Fruit fly (Drosophila melanogaster) whole organism, embryonic: Measurements from ENCODE around the gene mag.

Experiments
- Asciz ChIP-seq: fragments of 200-800 bp; sonication (Bioruptor generic); optimal IDR thresholded peaks from 2 replicates; lab custom pipeline; 2017; ENCODE audit warnings: missing biosample characterization, mild to moderate bottlenecking, missing genetic modification characterization, missing genetic modification reagents
- Atf-2 ChIP-seq: fragments of 200-800 bp; sonication (Bioruptor generic); optimal IDR thresholded peaks from 2 replicates; lab custom pipeline; 2016; ENCODE audit warnings: missing biosample characterization, missing genetic modification characterization
- CG10959 ChIP-seq: fragments of 200-800 bp; sonication (Bioruptor generic); IDR thresholded peaks from 2 replicates; pipeline ENCODE4 v1.3.6; 2022; ENCODE audit warnings: missing biosample characterization, missing genetic modification characterization
- CG12104 ChIP-seq: fragments of 200-800 bp; sonication (Bioruptor generic); optimal IDR thresholded peaks from 3 replicates; lab custom pipeline; 2016; ENCODE audit warnings: missing biosample characterization, missing genetic modification characterization
- CG14710 ChIP-seq: fragments of 200-800 bp; sonication (Bioruptor generic); optimal IDR thresholded peaks from 3 replicates; lab custom pipeline; 2019; ENCODE audit warnings: missing biosample characterization, mild to moderate bottlenecking, missing genetic modification characterization, moderate library complexity
- CG15011 ChIP-seq: fragments of 200-800 bp; sonication (Bioruptor generic); optimal IDR thresholded peaks from 3 replicates; lab custom pipeline; 2018; ENCODE audit warnings: missing biosample characterization, mild to moderate bottlenecking, missing genetic modification characterization
- CG17359 ChIP-seq: fragments of 200-800 bp; sonication (Bioruptor generic); optimal IDR thresholded peaks from 3 replicates; lab custom pipeline; 2018; ENCODE audit warnings: missing biosample characterization, mild to moderate bottlenecking, missing genetic modification characterization, moderate library complexity
- CG17361 ChIP-seq: fragments of 200-800 bp; sonication (Bioruptor generic); IDR thresholded peaks from 3 replicates; pipeline ENCODE4 v1.3.6; 2022; ENCODE audit warnings: missing biosample characterization, missing genetic modification characterization
- CG17612 ChIP-seq: fragments of 200-800 bp; sonication (Bioruptor generic); IDR thresholded peaks from 2 replicates; pipeline ENCODE4 v1.3.6; 2022; ENCODE audit warnings: missing biosample characterization, missing genetic modification characterization
- CG17829 ChIP-seq: fragments of 200-800 bp; optimal IDR thresholded peaks from 2 replicates; lab custom pipeline; 2019; ENCODE audit warnings: missing biosample characterization, mild to moderate bottlenecking, missing genetic modification characterization, moderate library complexity
- CG18476 ChIP-seq: fragments of 200-800 bp; sonication (Bioruptor generic); optimal IDR thresholded peaks from 2 replicates; lab custom pipeline; 2016; ENCODE audit warnings: missing biosample characterization, mild to moderate bottlenecking, missing genetic modification characterization
- CG2199 ChIP-seq: fragments of 200-800 bp; sonication (Bioruptor generic); IDR thresholded peaks from 3 replicates; pipeline ENCODE4 v1.3.6; 2022; ENCODE audit warnings: missing biosample characterization, missing genetic modification characterization
- CG2202 ChIP-seq: fragments of 200-800 bp; sonication (Bioruptor generic); optimal IDR thresholded peaks from 2 replicates; lab custom pipeline; 2018; ENCODE audit warnings: missing biosample characterization, mild to moderate bottlenecking, missing genetic modification characterization
- CG2889 ChIP-seq: fragments of 200-800 bp; sonication (Bioruptor generic); IDR thresholded peaks from 3 replicates; pipeline ENCODE4 v1.3.6; 2022; ENCODE audit warnings: missing biosample characterization, missing genetic modification characterization
- CG33213 ChIP-seq: fragments of 200-800 bp; sonication (Bioruptor generic); optimal IDR thresholded peaks from 3 replicates; lab custom pipeline; 2016; ENCODE audit warnings: missing biosample characterization, missing genetic modification characterization
- CG4424 ChIP-seq: fragments of 200-800 bp; sonication (Bioruptor generic); optimal IDR thresholded peaks from 3 replicates; lab custom pipeline; 2016; ENCODE audit warnings: missing biosample characterization, missing genetic modification characterization
- CG4820 ChIP-seq: fragments of 200-800 bp; sonication (Bioruptor generic); optimal IDR thresholded peaks from 3 replicates; lab custom pipeline; 2016; ENCODE audit warnings: missing biosample characterization, missing genetic modification characterization
- CG4854 ChIP-seq: fragments of 200-800 bp; sonication (Bioruptor generic); optimal IDR thresholded peaks from 2 replicates; lab custom pipeline; 2016; ENCODE audit warnings: missing biosample characterization, missing genetic modification characterization, inconsistent platforms
- CG6175 ChIP-seq: fragments of 200-800 bp; sonication (Bioruptor generic); IDR thresholded peaks from 3 replicates; pipeline ENCODE4 v1.3.6; 2022; ENCODE audit warnings: missing biosample characterization, missing genetic modification characterization
- CG6254 ChIP-seq: fragments of 200-800 bp; sonication (Bioruptor generic); optimal IDR thresholded peaks from 3 replicates; lab custom pipeline; 2017; ENCODE audit warnings: mild to moderate bottlenecking, missing biosample characterization, missing genetic modification reagents, missing genetic modification characterization
- CG7372 ChIP-seq: fragments of 200-800 bp; sonication (Bioruptor generic); IDR thresholded peaks from 2 replicates; pipeline ENCODE4 v1.3.6; 2022; ENCODE audit warnings: missing biosample characterization, missing genetic modification characterization
- CG7745 ChIP-seq: fragments of 200-800 bp; sonication (Bioruptor generic); optimal IDR thresholded peaks from 2 replicates; lab custom pipeline; 2018; ENCODE audit warnings: missing biosample characterization, mild to moderate bottlenecking, missing genetic modification characterization, moderate library complexity
- CG7987 ChIP-seq: fragments of 200-800 bp; sonication (Bioruptor generic); optimal IDR thresholded peaks from 2 replicates; lab custom pipeline; 2018; ENCODE audit warnings: missing biosample characterization, mild to moderate bottlenecking, missing genetic modification characterization, moderate library complexity
- CG9437 ChIP-seq: fragments of 200-800 bp; sonication (Bioruptor generic); optimal IDR thresholded peaks from 2 replicates; lab custom pipeline; 2018; ENCODE audit warnings: missing biosample characterization, mild to moderate bottlenecking, missing genetic modification characterization
- CTCF ChIP-seq: fragments of 200-800 bp; sonication (Bioruptor generic); optimal IDR thresholded peaks from 2 replicates; lab custom pipeline; 2017; ENCODE audit warnings: missing biosample characterization, mild to moderate bottlenecking, missing genetic modification characterization, moderate library complexity
- Camta ChIP-seq: fragments of 200-800 bp; sonication (Bioruptor generic); optimal IDR thresholded peaks from 2 replicates; lab custom pipeline; 2016; ENCODE audit warnings: missing biosample characterization, missing genetic modification characterization
- Dek ChIP-seq: fragments of 200-800 bp; sonication (Bioruptor generic); optimal IDR thresholded peaks from 3 replicates; lab custom pipeline; 2019; ENCODE audit warnings: missing biosample characterization, mild to moderate bottlenecking, missing genetic modification characterization, moderate library complexity
- Dfd ChIP-seq, 2 experiments: fragments of >200 bp; optimal IDR thresholded peaks; 2 replicates each; lab custom pipeline; 2017; ENCODE audit warnings: missing biosample characterization in 2 of 2, missing genetic modification characterization in 2 of 2
- Dp ChIP-seq: fragments of 200-800 bp; sonication (Bioruptor generic); optimal IDR thresholded peaks from 2 replicates; lab custom pipeline; 2018; ENCODE audit warnings: missing biosample characterization, mild to moderate bottlenecking, missing genetic modification characterization, moderate library complexity
- Gug ChIP-seq: fragments of 200-800 bp; sonication (Bioruptor generic); IDR thresholded peaks from 4 replicates; pipeline ENCODE4 v1.3.6; 2022; ENCODE audit warnings: missing biosample characterization, missing genetic modification characterization
- HLH3B ChIP-seq: fragments of 200-800 bp; sonication (Bioruptor generic); IDR thresholded peaks from 2 replicates; pipeline ENCODE4 v1.3.6; 2022; ENCODE audit warnings: missing biosample characterization, missing genetic modification characterization
- MTF-1 ChIP-seq: fragments of 200-800 bp; sonication (Bioruptor generic); optimal IDR thresholded peaks from 2 replicates; lab custom pipeline; 2018; ENCODE audit warnings: missing biosample characterization, mild to moderate bottlenecking, missing genetic modification characterization, borderline replicate concordance
- Mrtf ChIP-seq: fragments of 200-800 bp; sonication (Bioruptor generic); IDR thresholded peaks from 3 replicates; pipeline ENCODE4 v1.3.6; 2022; ENCODE audit warnings: missing biosample characterization, missing genetic modification characterization
- NC2β ChIP-seq: fragments of 200-800 bp; sonication (Bioruptor generic); optimal IDR thresholded peaks from 2 replicates; lab custom pipeline; 2016; ENCODE audit warnings: missing biosample characterization, missing genetic modification characterization
- PHDP ChIP-seq: fragments of 200-800 bp; sonication (Bioruptor generic); optimal IDR thresholded peaks from 3 replicates; lab custom pipeline; 2018; ENCODE audit warnings: missing biosample characterization, mild to moderate bottlenecking, missing genetic modification characterization, moderate library complexity
- Pdp1 ChIP-seq, 2 experiments: fragments of 200-800 bp; sonication (Bioruptor generic); optimal IDR thresholded peaks; 3 replicates each; lab custom pipeline; 2016; ENCODE audit warnings: missing biosample characterization in 2 of 2, missing genetic modification characterization in 2 of 2, mild to moderate bottlenecking in 1 of 2, moderate library complexity in 1 of 2
- Spps ChIP-seq: fragments of 200-800 bp; sonication (Bioruptor generic); optimal IDR thresholded peaks from 2 replicates; lab custom pipeline; 2018; ENCODE audit warnings: missing biosample characterization, mild to moderate bottlenecking, missing genetic modification characterization
- ash1 ChIP-seq: fragments of 200-800 bp; sonication (Bioruptor generic); optimal IDR thresholded peaks from 2 replicates; lab custom pipeline; 2018; ENCODE audit warnings: missing biosample characterization, mild to moderate bottlenecking, missing genetic modification characterization
- bsh ChIP-seq, 2 experiments: fragments of 200-800 bp; sonication (Bioruptor generic); optimal IDR thresholded peaks; 2 replicates each; lab custom pipeline; 2017 to 2018; ENCODE audit warnings: mild to moderate bottlenecking in 2 of 2, missing biosample characterization in 2 of 2, missing genetic modification characterization in 2 of 2, moderate library complexity in 1 of 2
- chm ChIP-seq: fragments of 200-800 bp; sonication (Bioruptor generic); IDR thresholded peaks from 2 replicates; pipeline ENCODE4 v1.3.6; 2022; ENCODE audit warnings: missing biosample characterization, missing genetic modification characterization
- dimm ChIP-seq: fragments of 200-800 bp; sonication (Bioruptor generic); IDR thresholded peaks from 2 replicates; pipeline ENCODE4 v1.3.6; 2022; ENCODE audit warnings: missing biosample characterization, missing genetic modification characterization
- fd102C ChIP-seq: fragments of 200-800 bp; sonication (Bioruptor generic); optimal IDR thresholded peaks from 2 replicates; lab custom pipeline; 2018; ENCODE audit warnings: missing biosample characterization, mild to moderate bottlenecking, missing genetic modification characterization, moderate library complexity
- kah ChIP-seq: fragments of 200-800 bp; sonication (Bioruptor generic); optimal IDR thresholded peaks from 2 replicates; lab custom pipeline; 2018; ENCODE audit warnings: missing biosample characterization, mild to moderate bottlenecking, missing genetic modification characterization
- kay ChIP-seq: fragments of 200-800 bp; sonication (Bioruptor generic); optimal IDR thresholded peaks from 2 replicates; lab custom pipeline; 2016; ENCODE audit warnings: missing biosample characterization, missing genetic modification characterization
- knrl ChIP-seq: fragments of 200-800 bp; sonication (Bioruptor generic); IDR thresholded peaks from 3 replicates; pipeline ENCODE4 v1.3.6; 2022; ENCODE audit warnings: missing biosample characterization, missing genetic modification characterization; ENCODE audit not compliant: partially characterized antibody
- mld ChIP-seq: fragments of 200-800 bp; sonication (Bioruptor generic); IDR thresholded peaks from 3 replicates; pipeline ENCODE4 v1.3.6; 2022; ENCODE audit warnings: missing biosample characterization, missing genetic modification characterization; ENCODE audit not compliant: partially characterized antibody
- odd ChIP-seq: fragments of 200-800 bp; sonication (Bioruptor generic); optimal IDR thresholded peaks from 2 replicates; lab custom pipeline; 2017; ENCODE audit warnings: missing biosample characterization, mild to moderate bottlenecking, missing genetic modification characterization
- slbo ChIP-seq: fragments of 200-800 bp; sonication (Bioruptor generic); IDR thresholded peaks from 2 replicates; pipeline ENCODE4 v1.3.6; 2022; ENCODE audit warnings: missing biosample characterization, missing genetic modification characterization
- unpg ChIP-seq: fragments of 200-800 bp; sonication (Bioruptor generic); optimal IDR thresholded peaks from 3 replicates; lab custom pipeline; 2018; ENCODE audit warnings: missing biosample characterization, mild to moderate bottlenecking, missing genetic modification characterization, moderate library complexity
- vnd ChIP-seq: fragments of 200-800 bp; sonication (Bioruptor generic); IDR thresholded peaks from 3 replicates; pipeline ENCODE4 v1.3.6; 2022; ENCODE audit warnings: missing biosample characterization, missing genetic modification characterization; ENCODE audit not compliant: partially characterized antibody
- vvl ChIP-seq: fragments of 200-800 bp; sonication (Bioruptor generic); IDR thresholded peaks from 2 replicates; pipeline ENCODE4 v1.3.6; 2022; ENCODE audit warnings: missing biosample characterization, missing genetic modification characterization

Gene mag

DNA sequence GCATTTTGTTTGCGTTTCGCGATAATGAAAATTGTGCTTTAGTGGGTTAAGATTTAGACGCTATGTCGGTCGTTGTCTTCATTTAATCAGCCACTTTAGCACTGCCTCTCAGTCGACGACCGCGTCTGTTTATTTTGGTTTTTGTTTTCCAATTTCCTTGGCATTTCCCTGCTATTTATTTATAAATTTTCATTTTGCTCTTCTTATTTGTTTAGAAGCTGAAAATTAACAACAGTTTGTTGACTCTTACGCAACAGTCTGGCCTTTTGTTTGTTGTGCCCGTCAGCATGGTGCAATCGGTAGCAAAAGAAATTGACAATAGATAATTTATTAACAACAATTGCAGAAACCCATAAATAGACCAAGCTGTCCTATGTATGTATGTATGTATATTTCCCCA is 47.1 kb downstream of the mag start (continued):
- TF ChIP-seq Mrtf (GFP tag; lab: Robert Waterston, UW), result no peak
- peak; percentile 42 for TF ChIP-seq fd102C
- TF ChIP-seq CG2889 (GFP tag; lab: Robert Waterston, UW), result no peak
- no peak for TF ChIP-seq PHDP (tag; lab: Kevin White, UChicago)
- TF ChIP-seq CG17612 (GFP tag; lab: Robert Waterston, UW), result no peak
- TF ChIP-seq Atf-2 (GFP tag; lab: Kevin White, UChicago), result no peak
- TF ChIP-seq CG14710 (tag; lab: Kevin White, UChicago), result peak; percentile 10
- TF ChIP-seq Camta (GFP tag; lab: Kevin White, UChicago), result no peak
- peak; percentile 6; the same call in 1 of the 2 replicates for TF ChIP-seq HLH3B (GFP tag; lab: Robert Waterston, UW)
- no peak for TF ChIP-seq CG18476 (GFP tag; lab: Kevin White, UChicago)
- no peak for TF ChIP-seq CG9437 (GFP tag; lab: Kevin White, UChicago)
- TF ChIP-seq CTCF (GFP tag; lab: Kevin White, UChicago), result no peak
- no peak for TF ChIP-seq CG17361 (GFP tag; lab: Robert Waterston, UW)
- peak; percentile 21 for TF ChIP-seq CG33213 (GFP tag; lab: Kevin White, UChicago)
- no peak for TF ChIP-seq CG6175 (GFP tag; lab: Robert Waterston, UW)
- TF ChIP-seq kay (GFP tag; lab: Kevin White, UChicago), result no peak
- no peak for TF ChIP-seq slbo (GFP tag; lab: Robert Waterston, UW)
- TF ChIP-seq Spps (tag; lab: Kevin White, UChicago), result peak; percentile 33
- TF ChIP-seq MTF-1 (GFP tag; lab: Kevin White, UChicago), result peak; percentile 27
- TF ChIP-seq kah (GFP tag; lab: Kevin White, UChicago), result no peak
- TF ChIP-seq dimm (GFP tag; lab: Robert Waterston, UW), result no peak
- no peak for TF ChIP-seq CG17829
- no peak for TF ChIP-seq CG4854 (GFP tag; lab: Kevin White, UChicago)
- TF ChIP-seq CG10959 (GFP tag; lab: Robert Waterston, UW), result no peak
- no peak for TF ChIP-seq CG4820 (GFP tag; lab: Kevin White, UChicago)
- peak; percentile 49 for TF ChIP-seq CG6254 (GFP tag; lab: Kevin White, UChicago)
- no peak for TF ChIP-seq vvl (GFP tag; lab: Robert Waterston, UW)
- TF ChIP-seq CG2202 (tag; lab: Kevin White, UChicago), result peak; percentile 26
- no peak for TF ChIP-seq Asciz (GFP tag; lab: Kevin White, UChicago)
- no peak for TF ChIP-seq chm (GFP tag; lab: Robert Waterston, UW)
- no peak for TF ChIP-seq Dek
- no peak for TF ChIP-seq Dfd (GFP tag; optimal IDR thresholded peaks at IDR 0.05; lab: Kevin White, UChicago)
- TF ChIP-seq CG12104, result no peak
- TF ChIP-seq Dp (GFP tag; lab: Kevin White, UChicago), result no peak
- TF ChIP-seq CG7745 (tag; lab: Kevin White, UChicago), result peak; percentile 37
- TF ChIP-seq Gug (GFP tag; lab: Robert Waterston, UW), result no peak
- TF ChIP-seq mld (GFP tag; lab: Robert Waterston, UW), result no peak
- TF ChIP-seq odd, result no peak
- no peak for TF ChIP-seq CG7372 (GFP tag; lab: Robert Waterston, UW)
- peak in 1 of 2 experiments; percentile 17 for TF ChIP-seq bsh (GFP tag; optimal IDR thresholded peaks at IDR 0.05; lab: Kevin White, UChicago)
- no peak for TF ChIP-seq CG2199
- no peak for TF ChIP-seq unpg (GFP tag; lab: Kevin White, UChicago)
- TF ChIP-seq ash1 (GFP tag; lab: Kevin White, UChicago), result no peak
- TF ChIP-seq CG7987 (GFP tag; lab: Kevin White, UChicago), result peak; percentile 1
- TF ChIP-seq CG17359 (tag; lab: Kevin White, UChicago), result peak; percentile 39
- no peak for TF ChIP-seq NC2β (GFP tag; lab: Kevin White, UChicago)
- no peak for TF ChIP-seq CG4424
- no peak for TF ChIP-seq knrl (GFP tag; lab: Robert Waterston, UW)
- TF ChIP-seq CG15011, result no peak
- no peak for TF ChIP-seq vnd
- TF ChIP-seq Pdp1 (GFP tag; optimal IDR thresholded peaks at IDR 0.05; lab: Kevin White, UChicago), result peak in 1 of 2 experiments; percentile 94
